Worm (Caenorhabditis elegans) whole organism, late embryonic: ENCODE results near the gene syd-9.

Source experiments
- C08G9.2 ChIP-seq: sonication (generic microtip); optimal IDR thresholded peaks from 2 replicates; lab custom pipeline; 2016; ENCODE audit warnings: mild to moderate bottlenecking, missing genetic modification characterization, moderate library complexity, missing compliant biosample characterization
- ama-1 ChIP-seq: fragments of 150-350 bp; optimal IDR thresholded peaks from 2 replicates; lab custom pipeline; 2014
- fkh-10 ChIP-seq: fragments of 150-350 bp; optimal IDR thresholded peaks from 2 replicates; lab custom pipeline; 2014; ENCODE audit warnings: missing biosample characterization, missing genetic modification reagents, missing genetic modification characterization
- lin-11 ChIP-seq: fragments of 200-800 bp; sonication (Bioruptor generic); optimal IDR thresholded peaks from 2 replicates; lab custom pipeline; 2018; ENCODE audit warnings: mild to moderate bottlenecking, missing genetic modification characterization, missing compliant biosample characterization
- npax-4 ChIP-seq: sonication (generic microtip); optimal IDR thresholded peaks from 2 replicates; lab custom pipeline; 2016; ENCODE audit warnings: missing genetic modification characterization, missing compliant biosample characterization
- pha-4 ChIP-seq: fragments of 150-350 bp; optimal IDR thresholded peaks from 2 replicates; lab custom pipeline; 2018; ENCODE audit warnings: missing biosample characterization, missing genetic modification reagents, missing genetic modification characterization
- ref-2 ChIP-seq: sonication (generic microtip); optimal IDR thresholded peaks from 2 replicates; lab custom pipeline; 2016; ENCODE audit warnings: missing genetic modification characterization, missing compliant biosample characterization

- no peak for TF ChIP-seq fkh-10
- no peak for TF ChIP-seq lin-11
- TF ChIP-seq ref-2 (tag; lab: Kevin White, UChicago) = no peak
- TF ChIP-seq pha-4 (tag; lab: Kevin White, UChicago) = no peak
- TF ChIP-seq C08G9.2 (tag; lab: Kevin White, UChicago) = no peak
- no peak for TF ChIP-seq npax-4 (tag; lab: Kevin White, UChicago)
- TF ChIP-seq ama-1 (lab: Kevin White, UChicago) = no peak
Measured at ce11 chrX:7271968-7272367, 54.1 kb downstream of the syd-9 start, which contains the start of gene F46H5.11.
